Worm (Caenorhabditis elegans) whole organism, L3 larva: ENCODE data around the gene F56A11.5.

Experiments used
- fos-1 ChIP-seq: fragments of 150-350 bp; optimal IDR thresholded peaks from 2 replicates; lab custom pipeline; 2014; ENCODE audit warnings: missing biosample characterization, missing genetic modification characterization
- ztf-4 ChIP-seq: fragments of 150-350 bp; optimal IDR thresholded peaks from 2 replicates; lab custom pipeline; 2014; ENCODE audit warnings: missing biosample characterization, missing genetic modification characterization

DNA sequence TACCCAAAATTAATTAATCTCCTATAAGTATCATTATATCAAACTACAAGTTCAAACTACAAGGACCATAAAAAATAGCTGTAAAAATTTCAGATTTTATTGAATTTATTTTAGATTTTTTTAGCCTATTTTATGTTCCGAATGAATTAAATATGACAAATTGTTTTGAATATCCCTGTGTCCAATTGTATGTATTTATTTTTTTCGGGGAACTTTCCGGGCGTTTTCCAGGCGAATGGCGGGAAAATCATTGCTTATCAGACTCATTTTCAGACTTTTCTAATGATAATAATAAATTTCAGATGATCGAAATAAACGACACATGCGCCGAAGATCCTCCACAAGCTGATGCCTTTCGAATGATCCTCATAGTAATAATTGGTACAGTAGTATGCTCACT is 22.6 kb downstream of the F56A11.5 start, which contains the start of gene F56A11.4:
- TF ChIP-seq ztf-4 (tag; lab: Kevin White, UChicago) (no peak), fos-1 (tag; lab: Kevin White, UChicago) (no peak)
